Fruit fly (Drosophila melanogaster): ENCODE results near the gene Taf2.

DNA sequence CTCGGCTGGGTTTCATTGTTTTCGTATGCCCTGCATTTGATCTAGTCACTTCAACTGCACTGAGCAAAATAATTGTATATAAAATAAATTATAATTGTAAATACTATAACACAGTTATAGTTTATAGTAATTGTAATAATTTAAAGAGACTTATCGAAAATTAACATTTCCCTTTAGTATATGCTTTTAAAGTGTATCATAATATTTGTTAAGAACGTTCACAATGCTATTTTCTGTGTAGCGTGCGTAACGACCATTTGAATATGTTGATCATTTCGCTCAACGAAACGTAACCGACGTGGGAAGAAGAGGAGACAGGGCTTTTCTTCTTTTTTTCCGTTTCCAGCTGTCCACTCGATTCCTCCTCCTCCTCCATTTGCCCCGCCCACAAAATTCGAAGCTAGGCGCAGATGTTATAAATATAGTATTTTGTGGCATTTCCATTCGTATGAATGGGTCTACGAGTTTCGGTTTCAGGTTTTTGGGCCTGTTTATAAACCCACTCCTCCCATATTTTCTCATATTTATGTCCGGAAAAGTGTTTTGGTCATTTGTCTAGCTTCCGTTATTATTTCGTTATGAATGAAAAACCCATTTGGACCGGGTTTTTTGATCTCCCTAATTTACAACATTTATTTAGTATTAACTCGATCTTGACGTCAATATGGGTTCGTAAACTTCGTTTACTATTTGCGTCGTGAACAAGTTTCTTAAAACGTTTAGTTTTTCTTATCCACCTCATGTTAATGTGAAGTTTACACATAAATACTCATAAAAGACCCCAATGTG, 31.9 kb downstream of the Taf2 start:
- TF ChIP-seq eg (GFP tag; IDR thresholded peaks at IDR 0.05) (peak; percentile 79; the same call in 2 of the 3 replicates), Sox102F (GFP tag; optimal IDR thresholded peaks at IDR 0.05) (no peak), Hr39 (GFP tag; optimal IDR thresholded peaks at IDR 0.05) (no peak), CG1621 (tag; optimal IDR thresholded peaks at IDR 0.05) (no peak), CG10631 (GFP tag; optimal IDR thresholded peaks at IDR 0.05) (peak; percentile 31), fd85E (GFP tag; optimal IDR thresholded peaks at IDR 0.05) (no peak), CG6854 (GFP tag; optimal IDR thresholded peaks at IDR 0.05) (no peak), OdsH (GFP tag; optimal IDR thresholded peaks at IDR 0.05) (peak; percentile 6), Blimp-1 (GFP tag; optimal IDR thresholded peaks at IDR 0.05) (no peak), cyc (GFP tag; optimal IDR thresholded peaks at IDR 0.05) (no peak), achi (GFP tag; optimal IDR thresholded peaks at IDR 0.05) (peak; percentile 39), svp (GFP tag) (no peak)
